Worm (Caenorhabditis elegans): ENCODE measurements around the gene ZK262.2.

DNA sequence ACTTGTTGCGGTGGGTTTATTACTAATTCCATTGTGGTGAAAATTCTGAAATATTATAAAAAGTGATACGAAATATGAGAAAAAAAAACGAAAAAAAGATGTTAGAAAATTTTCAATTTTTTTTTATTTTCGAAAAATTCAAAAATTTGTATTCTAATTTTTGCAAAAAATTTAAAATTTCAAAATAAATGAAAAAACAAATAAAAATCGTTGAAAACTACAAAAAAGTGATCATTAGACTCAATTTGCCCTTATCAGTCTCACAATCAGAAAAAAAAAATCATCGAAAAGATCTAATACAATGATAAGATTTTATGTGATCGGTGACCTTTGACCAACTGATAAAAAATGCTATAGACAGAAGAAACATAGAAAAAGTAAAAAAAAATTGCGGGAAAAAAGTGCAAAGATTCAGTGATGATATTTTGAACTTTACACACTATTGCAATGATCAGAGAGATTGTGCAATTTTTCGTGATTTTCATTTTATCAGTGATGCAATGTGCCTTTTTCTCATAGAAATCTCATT lies 48.5 kb upstream of the ZK262.2 start, which contains the start of gene ZK228.3:
- TF ChIP-seq nhr-11 (tag; optimal IDR thresholded peaks at IDR 0.05) (no peak), fos-1 (tag; optimal IDR thresholded peaks at IDR 0.05) (no peak), madf-9 (GFP tag; conservative IDR thresholded peaks at IDR 0.05) (no peak), snpc-4 (tag; optimal IDR thresholded peaks at IDR 0.05) (no peak), duxl-1 (tag; optimal IDR thresholded peaks at IDR 0.05; ENCODE audit: poor library complexity) (no peak)
